Fruit fly (Drosophila melanogaster) S2 (cell line): Measurements from ENCODE around the gene Ns4.

Experiments used
- CG8478 ChIP-seq: fragments of >200 bp; optimal IDR thresholded peaks from 2 replicates; lab custom pipeline; 2018
- CTCF ChIP-seq, 2 experiments: fragments of >200 bp; optimal IDR thresholded peaks; 2 replicates each; lab custom pipeline; 2018

dm6 chr2L:20799991-20800897, 48.0 kb downstream of the Ns4 start:
- TF ChIP-seq CG8478 (lab: Kevin White, UChicago) = no peak
- TF ChIP-seq CTCF (optimal IDR thresholded peaks at IDR 0.05; lab: Kevin White, UChicago) = no peak
